Worm (Caenorhabditis elegans): Measurements from ENCODE around the gene Y8A9A.2.
"Not testable (repeated sequence)": the region's sequence is repeated elsewhere in the genome, so short reads cannot be mapped to it uniquely, and the experiment has no call there.

Gene Y8A9A.2

ce11 chrII:3757499-3757898 lies 37.9 kb upstream of the Y8A9A.2 start, which contains the start of gene srx-111:
TSS of gene srx-111 (plus strand) at chrII:3757799.
- TF ChIP-seq dmd-4 (tag; optimal IDR thresholded peaks at IDR 0.05; ENCODE audit: borderline replicate concordance) (no peak), pha-4 (tag; optimal IDR thresholded peaks at IDR 0.05) (no peak)

DNA sequence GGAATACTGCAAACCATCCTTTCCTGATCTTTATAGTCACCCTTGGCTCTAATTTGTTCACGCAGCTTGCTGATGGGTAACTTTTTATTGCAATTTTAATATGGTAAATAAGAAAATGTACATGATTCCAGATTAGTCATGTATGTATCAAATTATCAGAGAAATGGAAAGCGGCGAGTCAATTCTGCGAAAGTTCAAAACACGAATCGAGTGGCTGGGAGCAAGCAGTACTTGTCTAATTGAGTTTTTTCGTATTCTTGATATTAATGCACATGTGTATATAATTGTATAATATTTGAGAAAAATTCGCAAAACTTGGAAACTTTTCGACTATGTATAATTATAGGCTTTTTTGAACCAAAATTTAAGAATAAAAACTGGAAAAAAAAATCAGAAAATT lies 36.4 kb upstream of the Y8A9A.2 start, which contains the start of gene T24E12.12:
T24E12.12 (plus strand) TSS at position 281 of the 400 bp plus-strand sequence.
- no peak for TF ChIP-seq ceh-2 (tag; optimal IDR thresholded peaks at IDR 0.05)
- no peak for TF ChIP-seq ahr-1 (tag; optimal IDR thresholded peaks at IDR 0.05)

DNA sequence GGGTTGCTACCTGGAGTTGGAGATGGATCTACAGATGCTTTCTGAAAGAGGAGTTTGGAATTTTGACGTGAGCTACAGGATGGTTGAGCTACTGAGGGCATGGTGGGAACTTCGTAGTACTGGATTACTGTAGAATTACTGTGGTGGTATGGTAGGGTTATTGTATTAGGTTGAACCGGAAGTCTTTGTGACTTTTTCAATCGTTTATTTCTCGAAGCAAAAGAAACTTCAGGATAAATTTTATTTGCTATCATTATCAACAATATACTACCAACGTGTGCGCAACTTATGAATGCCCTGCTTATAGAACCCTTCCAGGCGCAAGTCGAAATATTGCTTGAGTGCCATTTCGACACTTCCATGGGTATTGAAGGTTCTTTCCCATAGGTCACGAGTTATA lies 33.8 kb upstream of the Y8A9A.2 start, which contains the start of gene T24E12.6:
T24E12.6 (minus strand) TSS at position 101 of the 400 bp plus-strand sequence.
- TF ChIP-seq tbx-7, fkh-6, ceh-30 (tag; optimal IDR thresholded peaks at IDR 0.05): not testable (repeated sequence)

DNA sequence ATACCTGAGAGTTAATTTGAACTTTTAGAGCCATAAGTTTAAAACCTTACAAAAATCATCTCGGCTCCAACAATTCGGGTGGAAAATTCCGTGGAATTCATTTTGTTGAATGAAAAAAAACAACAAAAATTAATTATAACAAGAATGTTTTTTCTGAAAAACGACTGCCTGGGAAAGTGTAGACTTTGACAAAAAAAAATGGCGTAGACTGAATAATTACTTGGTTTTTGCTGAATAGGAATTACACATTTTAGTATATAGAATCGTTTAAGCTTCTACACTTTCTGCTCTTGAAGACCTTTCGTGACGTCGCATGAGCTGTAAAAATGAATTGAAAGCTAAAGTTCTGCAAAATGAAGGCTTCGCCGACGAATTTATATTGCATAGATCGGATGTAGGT lies 30.9 kb upstream of the Y8A9A.2 start, which contains the start of gene srx-112:
srx-112 (minus strand) TSS at position 101 of the 400 bp plus-strand sequence.
- TF ChIP-seq pag-3 (tag; optimal IDR thresholded peaks at IDR 0.05; ENCODE audit: borderline replicate concordance) (no peak), pat-9 (tag; optimal IDR thresholded peaks at IDR 0.05) (no peak), Y22D7AL.16 (tag; optimal IDR thresholded peaks at IDR 0.05) (no peak), ceh-14 (tag; optimal IDR thresholded peaks at IDR 0.05) (no peak), unc-86 (tag; optimal IDR thresholded peaks at IDR 0.05) (no peak), unc-3 (GFP tag; conservative IDR thresholded peaks at IDR 0.05) (no peak), unc-3 (tag; optimal IDR thresholded peaks at IDR 0.05) (no peak), hlh-30 (tag; optimal IDR thresholded peaks at IDR 0.05; ENCODE audit: insufficient read depth) (no peak), ets-4 (tag; optimal IDR thresholded peaks at IDR 0.05) (no peak), ceh-31 (tag; optimal IDR thresholded peaks at IDR 0.05) (no peak), ahr-1 (tag; optimal IDR thresholded peaks at IDR 0.05) (no peak), madf-2 (tag; optimal IDR thresholded peaks at IDR 0.05) (no peak), zip-5 (tag; optimal IDR thresholded peaks at IDR 0.05) (no peak), pha-4 (tag; optimal IDR thresholded peaks at IDR 0.05) (no peak), odd-2 (tag; optimal IDR thresholded peaks at IDR 0.05) (no peak), hlh-15 (tag; optimal IDR thresholded peaks at IDR 0.05) (no peak), ref-2 (tag; optimal IDR thresholded peaks at IDR 0.05) (no peak), fax-1 (tag; optimal IDR thresholded peaks at IDR 0.05) (no peak), sdc-2 (tag; optimal IDR thresholded peaks at IDR 0.05) (no peak), pax-1 (tag; optimal IDR thresholded peaks at IDR 0.05) (no peak)

DNA sequence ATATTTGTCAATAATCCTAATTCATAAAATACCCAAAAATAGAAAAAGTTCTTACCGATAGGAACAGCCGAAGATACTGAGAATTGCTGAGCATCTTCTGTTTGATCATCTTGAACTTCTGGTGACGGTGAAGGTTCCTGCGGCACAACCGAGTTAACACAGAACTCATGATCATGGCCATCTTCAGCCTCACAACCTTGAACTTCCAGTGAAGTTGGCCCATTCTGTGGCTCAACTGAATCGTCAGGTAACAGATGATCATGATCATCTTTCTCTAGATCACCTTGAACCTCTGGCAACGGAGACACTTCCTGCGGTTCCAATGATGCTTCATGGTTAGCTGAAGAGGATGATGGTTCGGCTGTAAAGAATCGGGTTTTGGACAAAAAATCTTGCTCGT lies 23.8 kb upstream of the Y8A9A.2 start:
- TF ChIP-seq rnt-1 (tag; optimal IDR thresholded peaks at IDR 0.05) (no peak), ceh-14 (tag; optimal IDR thresholded peaks at IDR 0.05) (no peak), fax-1 (tag; optimal IDR thresholded peaks at IDR 0.05) (no peak), ceh-45 (GFP tag; IDR thresholded peaks at IDR 0.05) (no peak), syd-9 (tag; optimal IDR thresholded peaks at IDR 0.05) (no peak), pha-4 (tag; optimal IDR thresholded peaks at IDR 0.05) (no peak), nhr-11 (tag; optimal IDR thresholded peaks at IDR 0.05) (no peak), pha-2 (tag; optimal IDR thresholded peaks at IDR 0.05) (no peak), dve-1 (tag; optimal IDR thresholded peaks at IDR 0.05) (no peak), ceh-2 (tag; optimal IDR thresholded peaks at IDR 0.05) (no peak), tbx-2 (tag; optimal IDR thresholded peaks at IDR 0.05) (no peak), hlh-15 (tag; optimal IDR thresholded peaks at IDR 0.05) (no peak)

DNA sequence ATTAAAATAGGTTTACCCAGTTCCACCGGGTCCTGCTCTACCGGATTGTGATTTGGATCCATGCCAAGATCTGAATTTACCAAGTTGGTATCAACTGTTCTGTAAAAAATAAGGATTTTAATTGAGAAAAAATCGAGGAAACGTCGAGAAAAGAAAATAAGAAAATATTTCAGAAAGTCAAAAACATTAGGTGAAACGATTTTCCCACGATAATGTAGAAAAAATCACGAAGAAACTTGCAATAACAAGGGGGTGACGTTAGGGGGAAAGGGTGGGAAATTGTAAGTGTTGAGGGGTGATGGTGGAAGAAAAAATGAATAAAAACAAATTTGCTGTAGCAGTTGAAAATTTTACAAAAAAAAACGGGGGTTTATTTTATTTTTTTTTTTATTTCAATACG lies 22.3 kb upstream of the Y8A9A.2 start, which contains the start of gene T24E12.10:
T24E12.10 (minus strand) TSS at position 101 of the 400 bp plus-strand sequence.
- no peak for TF ChIP-seq hlh-6 (tag; optimal IDR thresholded peaks at IDR 0.05)
- no peak for TF ChIP-seq ceh-24 (tag; optimal IDR thresholded peaks at IDR 0.05)
- no peak for TF ChIP-seq tbx-7 (tag; optimal IDR thresholded peaks at IDR 0.05)
- no peak for TF ChIP-seq madf-2 (tag; optimal IDR thresholded peaks at IDR 0.05)
- TF ChIP-seq dmd-4 (tag; optimal IDR thresholded peaks at IDR 0.05; ENCODE audit: borderline replicate concordance) = no peak
- no peak for TF ChIP-seq hlh-13 (GFP tag; optimal IDR thresholded peaks at IDR 0.05)
- TF ChIP-seq ceh-22 (tag; optimal IDR thresholded peaks at IDR 0.05) = no peak
- no peak for TF ChIP-seq ceh-48 (tag; optimal IDR thresholded peaks at IDR 0.05)
